Worm (Caenorhabditis elegans) whole organism, early embryonic: ENCODE measurements around the gene spp-16.
A peak's percentile ranks its signal among the peaks of the same experiment; 100 is the strongest.

Experiments used
- B0310.2 ChIP-seq: sonication (generic microtip); optimal IDR thresholded peaks from 2 replicates; lab custom pipeline; 2016; ENCODE audit warnings: mild to moderate bottlenecking, missing genetic modification characterization, missing compliant biosample characterization
- F13C5.2 ChIP-seq: sonication (generic microtip); optimal IDR thresholded peaks from 2 replicates; lab custom pipeline; 2017; ENCODE audit warnings: mild to moderate bottlenecking, missing genetic modification characterization, inconsistent platforms, missing compliant biosample characterization
- aly-1 ChIP-seq: sonication (generic microtip); optimal IDR thresholded peaks from 2 replicates; lab custom pipeline; 2016; ENCODE audit warnings: missing genetic modification characterization, missing compliant biosample characterization
- ama-1 ChIP-seq: fragments of 150-350 bp; optimal IDR thresholded peaks from 2 replicates; lab custom pipeline; 2014
- ceh-13 ChIP-seq: fragments of 200-800 bp; sonication (Bioruptor generic); optimal IDR thresholded peaks from 2 replicates; lab custom pipeline; 2018; ENCODE audit warnings: mild to moderate bottlenecking, missing genetic modification characterization, missing compliant biosample characterization
- ceh-36 ChIP-seq: sonication (generic microtip); optimal IDR thresholded peaks from 2 replicates; lab custom pipeline; 2016; ENCODE audit warnings: missing genetic modification characterization, inconsistent platforms, missing compliant biosample characterization
- ets-7 ChIP-seq: sonication (generic microtip); optimal IDR thresholded peaks from 2 replicates; lab custom pipeline; 2016; ENCODE audit warnings: missing genotype, missing genetic modification characterization, missing compliant biosample characterization
- flt-1 ChIP-seq: fragments of 200-800 bp; sonication (Bioruptor generic); IDR thresholded peaks from 2 replicates; pipeline ENCODE4 v1.3.6; 2022; ENCODE audit warnings: missing genetic modification characterization, missing compliant biosample characterization
- hmbx-1 ChIP-seq: sonication (generic microtip); optimal IDR thresholded peaks from 2 replicates; lab custom pipeline; 2016; ENCODE audit warnings: mild to moderate bottlenecking, missing genetic modification characterization, missing compliant biosample characterization
- hmg-4 ChIP-seq: fragments of 200-800 bp; sonication (Bioruptor generic); optimal IDR thresholded peaks from 2 replicates; lab custom pipeline; 2018; ENCODE audit warnings: mild to moderate bottlenecking, missing genetic modification characterization, missing compliant biosample characterization
- hnd-1 ChIP-seq: sonication (generic microtip); optimal IDR thresholded peaks from 2 replicates; lab custom pipeline; 2016; ENCODE audit warnings: missing genetic modification characterization, missing compliant biosample characterization
- pes-1 ChIP-seq: fragments of 200-800 bp; sonication (Bioruptor generic); IDR thresholded peaks from 2 replicates; pipeline ENCODE4 v1.3.6; 2022; ENCODE audit warnings: missing genetic modification reagents, missing genetic modification characterization, missing compliant biosample characterization
- scrt-1 ChIP-seq: fragments of 200-800 bp; sonication (Bioruptor generic); IDR thresholded peaks from 2 replicates; pipeline ENCODE4 v1.3.6; 2022; ENCODE audit warnings: missing genetic modification characterization, missing compliant biosample characterization
- sea-1 ChIP-seq: fragments of 200-800 bp; sonication (Bioruptor generic); conservative IDR thresholded peaks from 2 replicates; pipeline ENCODE4 v1.3.6; 2022; ENCODE audit warnings: missing genetic modification characterization, missing compliant biosample characterization
- tbx-11 ChIP-seq: fragments of 200-800 bp; sonication (Bioruptor generic); IDR thresholded peaks from 2 replicates; pipeline ENCODE4 v1.3.6; 2022; ENCODE audit warnings: missing genetic modification characterization, missing compliant biosample characterization
- tbx-37 ChIP-seq: fragments of 200-800 bp; sonication (Bioruptor generic); conservative IDR thresholded peaks from 2 replicates; pipeline ENCODE4 v1.3.6; 2022; ENCODE audit warnings: missing genetic modification reagents, missing genetic modification characterization, missing compliant biosample characterization
- tra-4 ChIP-seq: sonication (generic microtip); optimal IDR thresholded peaks from 2 replicates; lab custom pipeline; 2017; ENCODE audit warnings: missing genetic modification characterization, missing compliant biosample characterization

Gene spp-16

ce11 chrV:10874938-10875599 is 26.0 kb downstream of the spp-16 start:
- TF ChIP-seq scrt-1 (GFP tag; lab: Robert Waterston, UW): no peak
- no peak for TF ChIP-seq aly-1 (tag; lab: Kevin White, UChicago)
- TF ChIP-seq ets-7 (tag; lab: Kevin White, UChicago): no peak
- no peak for TF ChIP-seq hnd-1
- no peak for TF ChIP-seq B0310.2 (tag; lab: Kevin White, UChicago)
- TF ChIP-seq hmbx-1: no peak
- no peak for TF ChIP-seq ceh-36

ce11 chrV:10873190-10873589 is 27.9 kb downstream of the spp-16 start:
- TF ChIP-seq ceh-36 (no peak), hmg-4 (no peak), F13C5.2 (tag; lab: Kevin White, UChicago) (no peak), ets-7 (tag; lab: Kevin White, UChicago) (no peak), ceh-13 (GFP tag; lab: Kevin White, UChicago) (no peak), pes-1 (GFP tag; lab: Robert Waterston, UW) (no peak), flt-1 (GFP tag; lab: Robert Waterston, UW) (no peak), tra-4 (tag; lab: Kevin White, UChicago) (no peak), B0310.2 (tag; lab: Kevin White, UChicago) (no peak), tbx-37 (GFP tag; lab: Robert Waterston, UW) (no peak), hmbx-1 (no peak), aly-1 (tag; lab: Kevin White, UChicago) (no peak), hnd-1 (no peak), ama-1 (lab: Kevin White, UChicago) (no peak), scrt-1 (GFP tag; lab: Robert Waterston, UW) (no peak), tbx-11 (GFP tag; lab: Robert Waterston, UW) (no peak), sea-1 (GFP tag; lab: Robert Waterston, UW) (no peak)

- TF ChIP-seq B0310.2 (tag; lab: Kevin White, UChicago) (no peak), scrt-1 (GFP tag; lab: Robert Waterston, UW) (no peak), hmg-4 (no peak), ama-1 (lab: Kevin White, UChicago) (no peak), tbx-11 (GFP tag; lab: Robert Waterston, UW) (no peak), F13C5.2 (tag; lab: Kevin White, UChicago) (no peak), ceh-36 (no peak), tbx-37 (GFP tag; lab: Robert Waterston, UW) (no peak), sea-1 (GFP tag; lab: Robert Waterston, UW) (no peak), ceh-13 (GFP tag; lab: Kevin White, UChicago) (no peak), tra-4 (tag; lab: Kevin White, UChicago) (no peak), hmbx-1 (no peak), ets-7 (tag; lab: Kevin White, UChicago) (no peak), aly-1 (tag; lab: Kevin White, UChicago) (no peak), hnd-1 (no peak), flt-1 (GFP tag; lab: Robert Waterston, UW) (no peak), pes-1 (GFP tag; lab: Robert Waterston, UW) (no peak)
Measured at ce11 chrV:10871457-10871861, 29.6 kb downstream of the spp-16 start.

- TF ChIP-seq aly-1 (tag; lab: Kevin White, UChicago) (no peak), F13C5.2 (tag; lab: Kevin White, UChicago) (no peak), ets-7 (tag; lab: Kevin White, UChicago) (no peak), tbx-37 (GFP tag; lab: Robert Waterston, UW) (no peak), scrt-1 (GFP tag; lab: Robert Waterston, UW) (no peak), pes-1 (GFP tag; lab: Robert Waterston, UW) (no peak), ama-1 (lab: Kevin White, UChicago) (no peak), ceh-36 (no peak), hnd-1 (no peak), flt-1 (GFP tag; lab: Robert Waterston, UW) (no peak), B0310.2 (tag; lab: Kevin White, UChicago) (no peak), hmg-4 (no peak), tbx-11 (GFP tag; lab: Robert Waterston, UW) (no peak), hmbx-1 (no peak), tra-4 (tag; lab: Kevin White, UChicago) (no peak)
Measured at ce11 chrV:10870050-10870449, 31.1 kb downstream of the spp-16 start.

- TF ChIP-seq hnd-1 (no peak), tbx-11 (GFP tag; lab: Robert Waterston, UW) (no peak), aly-1 (tag; lab: Kevin White, UChicago) (no peak), scrt-1 (GFP tag; lab: Robert Waterston, UW) (no peak), sea-1 (GFP tag; lab: Robert Waterston, UW) (no peak)
Measured at ce11 chrV:10867586-10867985, 33.5 kb downstream of the spp-16 start.

ce11 chrV:10866340-10866739 is 34.8 kb downstream of the spp-16 start:
- TF ChIP-seq sea-1 (GFP tag; lab: Robert Waterston, UW): peak; percentile 43; the same call in 1 of the 2 replicates

ce11 chrV:10865599-10865998 is 35.5 kb downstream of the spp-16 start, which contains the start of gene saeg-1:
Gene saeg-1, minus strand, starts transcription at chrV:10865699.
- TF ChIP-seq hmbx-1: no peak
- no peak for TF ChIP-seq pes-1 (GFP tag; lab: Robert Waterston, UW)
- TF ChIP-seq sea-1 (GFP tag; lab: Robert Waterston, UW): no peak
- no peak for TF ChIP-seq ets-7 (tag; lab: Kevin White, UChicago)
- TF ChIP-seq ceh-36: no peak
- no peak for TF ChIP-seq hnd-1
- no peak for TF ChIP-seq tbx-37 (GFP tag; lab: Robert Waterston, UW)
- TF ChIP-seq flt-1 (GFP tag; lab: Robert Waterston, UW): no peak
- no peak for TF ChIP-seq ceh-13 (GFP tag; lab: Kevin White, UChicago)
- TF ChIP-seq B0310.2 (tag; lab: Kevin White, UChicago): no peak
- no peak for TF ChIP-seq hmg-4
- no peak for TF ChIP-seq F13C5.2 (tag; lab: Kevin White, UChicago)
- no peak for TF ChIP-seq tra-4 (tag; lab: Kevin White, UChicago)
- TF ChIP-seq ama-1 (lab: Kevin White, UChicago): no peak
- no peak for TF ChIP-seq tbx-11 (GFP tag; lab: Robert Waterston, UW)
- no peak for TF ChIP-seq aly-1 (tag; lab: Kevin White, UChicago)
- no peak for TF ChIP-seq scrt-1 (GFP tag; lab: Robert Waterston, UW)
